Fruit fly (Drosophila melanogaster): ENCODE results near the gene CG5112.

CG5112 gene

DNA sequence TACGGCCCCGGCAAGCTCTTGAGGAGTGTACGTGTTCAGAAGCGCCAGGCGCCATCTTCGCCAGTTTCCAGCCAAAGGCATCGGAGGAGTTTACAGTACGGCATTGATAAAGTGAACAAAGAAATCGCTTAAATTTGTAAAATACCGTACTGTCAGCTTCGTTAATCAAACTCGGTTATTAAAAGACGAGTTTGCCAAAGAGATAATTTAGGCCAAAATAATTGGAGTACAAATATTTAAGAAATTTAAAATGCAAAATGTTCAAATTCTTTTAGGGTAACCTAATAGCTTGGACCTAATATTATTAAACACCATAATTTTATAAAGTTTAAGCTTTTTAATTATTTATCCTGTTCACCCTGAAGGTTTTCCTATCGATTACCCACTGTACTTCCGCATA, 39.4 kb upstream of the CG5112 start (continued):
- TF ChIP-seq luna (GFP tag; optimal IDR thresholded peaks at IDR 0.05) = no peak
- no peak for TF ChIP-seq tio (GFP tag; optimal IDR thresholded peaks at IDR 0.05)
- no peak for TF ChIP-seq gcm2 (GFP tag; optimal IDR thresholded peaks at IDR 0.05)
- TF ChIP-seq B-H1 (GFP tag; IDR thresholded peaks at IDR 0.05) = no peak
- TF ChIP-seq CG34224 (GFP tag; IDR thresholded peaks at IDR 0.05; ENCODE audit: partially characterized antibody) = no peak
- no peak for TF ChIP-seq rib (GFP tag; IDR thresholded peaks at IDR 0.05)
- peak; percentile 48 for TF ChIP-seq CG18262 (tag; optimal IDR thresholded peaks at IDR 0.05)
- TF ChIP-seq kay (GFP tag; optimal IDR thresholded peaks at IDR 0.05) = no peak
- peak; percentile 54 for TF ChIP-seq CG18599 (GFP tag; optimal IDR thresholded peaks at IDR 0.05)
- TF ChIP-seq ase (GFP tag; IDR thresholded peaks at IDR 0.05) = no peak
- TF ChIP-seq tup (GFP tag; optimal IDR thresholded peaks at IDR 0.05) = no peak
- no peak for TF ChIP-seq usp (GFP tag; optimal IDR thresholded peaks at IDR 0.05)
- no peak for TF ChIP-seq Ssrp (tag; optimal IDR thresholded peaks at IDR 0.05)
- TF ChIP-seq CG9609 (GFP tag; optimal IDR thresholded peaks at IDR 0.05) = no peak
- TF ChIP-seq NfI (GFP tag; optimal IDR thresholded peaks at IDR 0.05) = no peak
- no peak for TF ChIP-seq mam (GFP tag; optimal IDR thresholded peaks at IDR 0.05)
- TF ChIP-seq CG13123 (GFP tag; optimal IDR thresholded peaks at IDR 0.05) = no peak
- no peak for TF ChIP-seq Sry-δ (GFP tag; optimal IDR thresholded peaks at IDR 0.05)
- no peak for TF ChIP-seq H15 (GFP tag; IDR thresholded peaks at IDR 0.05)
- TF ChIP-seq CG2678 (tag; optimal IDR thresholded peaks at IDR 0.05) = peak; percentile 44
- TF ChIP-seq fd102C (GFP tag; optimal IDR thresholded peaks at IDR 0.05) = no peak
- no peak for TF ChIP-seq CG30020 (tag; optimal IDR thresholded peaks at IDR 0.05)
- no peak for TF ChIP-seq CG15073 (GFP tag; optimal IDR thresholded peaks at IDR 0.05)
- TF ChIP-seq Abd-B (GFP tag; optimal IDR thresholded peaks at IDR 0.05) = no peak
- TF ChIP-seq CG13775 (GFP tag; optimal IDR thresholded peaks at IDR 0.05) = no peak
- TF ChIP-seq CG14965 (GFP tag; optimal IDR thresholded peaks at IDR 0.05; ENCODE audit: borderline replicate concordance) = no peak
- no peak for TF ChIP-seq psq (GFP tag; optimal IDR thresholded peaks at IDR 0.05)
- TF ChIP-seq CG32532 (GFP tag; IDR thresholded peaks at IDR 0.05) = no peak
- TF ChIP-seq CG3847 (GFP tag; IDR thresholded peaks at IDR 0.05) = no peak
- peak; percentile 32 for TF ChIP-seq CG9727 (GFP tag; optimal IDR thresholded peaks at IDR 0.05)
- no peak for TF ChIP-seq Doc3 (GFP tag; IDR thresholded peaks at IDR 0.05; ENCODE audit: partially characterized antibody)
- TF ChIP-seq Dip3 (GFP tag; optimal IDR thresholded peaks at IDR 0.05) = no peak
- TF ChIP-seq CG16779 (GFP tag; IDR thresholded peaks at IDR 0.05) = no peak
- TF ChIP-seq CG34422 (GFP tag; IDR thresholded peaks at IDR 0.05) = 0 out of 3 replicates have a peak, but pooled peaks have one; percentile 12
- TF ChIP-seq br (optimal IDR thresholded peaks at IDR 0.05) = no peak
- no peak for TF ChIP-seq cg (GFP tag; optimal IDR thresholded peaks at IDR 0.05)
- TF ChIP-seq wdn (GFP tag; IDR thresholded peaks at IDR 0.05) = no peak
- no peak for TF ChIP-seq Deaf1 (tag; optimal IDR thresholded peaks at IDR 0.05)
- no peak for TF ChIP-seq nerfin-2 (GFP tag; IDR thresholded peaks at IDR 0.05; ENCODE audit: partially characterized antibody)
- peak; percentile 15 for TF ChIP-seq unpg (GFP tag; optimal IDR thresholded peaks at IDR 0.05)
- TF ChIP-seq ac (GFP tag; optimal IDR thresholded peaks at IDR 0.05) = no peak
- TF ChIP-seq CG12155 (GFP tag; optimal IDR thresholded peaks at IDR 0.05) = no peak
- TF ChIP-seq CG2712 (tag; optimal IDR thresholded peaks at IDR 0.05) = peak; percentile 37
- no peak for TF ChIP-seq Dbx (GFP tag; IDR thresholded peaks at IDR 0.05)
- TF ChIP-seq CG9215 (GFP tag; IDR thresholded peaks at IDR 0.05) = no peak
- no peak for TF ChIP-seq HLH54F (GFP tag; optimal IDR thresholded peaks at IDR 0.05)
- no peak for TF ChIP-seq CG31224 (GFP tag; IDR thresholded peaks at IDR 0.05)
- TF ChIP-seq CG13424 (tag; optimal IDR thresholded peaks at IDR 0.05) = peak; percentile 8
- no peak for TF ChIP-seq CG3838 (GFP tag; optimal IDR thresholded peaks at IDR 0.05)
- no peak for TF ChIP-seq CG5180 (GFP tag; optimal IDR thresholded peaks at IDR 0.05)
- no peak for TF ChIP-seq CG4424 (GFP tag; optimal IDR thresholded peaks at IDR 0.05)
- peak; percentile 17 for TF ChIP-seq CG14710 (tag; optimal IDR thresholded peaks at IDR 0.05)
